Fruit fly (Drosophila melanogaster): Measurements from ENCODE around the gene CG45075.

Gene CG45075

dm6 chr2L:6051212-6051621, 40.0 kb upstream of the CG45075 start (continued):
- TF ChIP-seq CG17802 (tag; optimal IDR thresholded peaks at IDR 0.05): peak; percentile 65
- TF ChIP-seq al (GFP tag; IDR thresholded peaks at IDR 0.05): peak; percentile 69
- TF ChIP-seq CG10462 (GFP tag; optimal IDR thresholded peaks at IDR 0.05): peak; percentile 80
- peak; percentile 95 for TF ChIP-seq CG2202 (tag; optimal IDR thresholded peaks at IDR 0.05)
- peak; percentile 87 for TF ChIP-seq disco-r (GFP tag; optimal IDR thresholded peaks at IDR 0.05)
- TF ChIP-seq danr (GFP tag; IDR thresholded peaks at IDR 0.05): peak; percentile 37; the same call in 1 of the 2 replicates
- peak; percentile 95 for TF ChIP-seq Xbp1 (GFP tag; optimal IDR thresholded peaks at IDR 0.05)
- peak; percentile 55 for TF ChIP-seq CG2116 (GFP tag; optimal IDR thresholded peaks at IDR 0.05)
- no peak; the same call in 1 of the 2 replicates for TF ChIP-seq Gsc (GFP tag; IDR thresholded peaks at IDR 0.05)
- peak; percentile 38 for TF ChIP-seq CG9797 (GFP tag; optimal IDR thresholded peaks at IDR 0.05)
- no peak for TF ChIP-seq nau (GFP tag; optimal IDR thresholded peaks at IDR 0.05)
- no peak for TF ChIP-seq sc (optimal IDR thresholded peaks at IDR 0.05)
- peak; percentile 78 for TF ChIP-seq sc (GFP tag; optimal IDR thresholded peaks at IDR 0.05)
- TF ChIP-seq hth (optimal IDR thresholded peaks at IDR 0.05): no peak
- peak; percentile 88 for TF ChIP-seq zen (tag; optimal IDR thresholded peaks at IDR 0.05)
- peak; percentile 94 for TF ChIP-seq CG11247 (GFP tag; IDR thresholded peaks at IDR 0.05)
- peak; percentile 79 for TF ChIP-seq Hmx (GFP tag; optimal IDR thresholded peaks at IDR 0.05)
- peak; percentile 50 for TF ChIP-seq CG9215 (GFP tag; IDR thresholded peaks at IDR 0.05)
- peak; percentile 97 for TF ChIP-seq lilli (GFP tag; optimal IDR thresholded peaks at IDR 0.05)
- TF ChIP-seq CG14441 (GFP tag; IDR thresholded peaks at IDR 0.05): peak; percentile 88
- peak; percentile 40 for TF ChIP-seq CG7745 (tag; optimal IDR thresholded peaks at IDR 0.05)
- TF ChIP-seq CG31224 (GFP tag; IDR thresholded peaks at IDR 0.05): peak; percentile 78
- peak; percentile 98 for TF ChIP-seq lab (GFP tag; optimal IDR thresholded peaks at IDR 0.05)
- TF ChIP-seq CG3065 (GFP tag; optimal IDR thresholded peaks at IDR 0.05): peak; percentile 80
- TF ChIP-seq CG3838 (GFP tag; optimal IDR thresholded peaks at IDR 0.05): peak; percentile 82
- TF ChIP-seq nerfin-1 (tag; optimal IDR thresholded peaks at IDR 0.05): peak; percentile 95
- no peak for TF ChIP-seq Vsx1 (GFP tag; optimal IDR thresholded peaks at IDR 0.05)
- peak; percentile 98 for TF ChIP-seq CG2712 (tag; optimal IDR thresholded peaks at IDR 0.05)
- TF ChIP-seq emc (GFP tag; optimal IDR thresholded peaks at IDR 0.05): peak; percentile 82
- peak; percentile 93 for TF ChIP-seq az2 (GFP tag; optimal IDR thresholded peaks at IDR 0.05)
- peak; percentile 96 for TF ChIP-seq mirr (GFP tag; optimal IDR thresholded peaks at IDR 0.05)
- peak; percentile 84 for TF ChIP-seq D19B (GFP tag; optimal IDR thresholded peaks at IDR 0.05)
- TF ChIP-seq CG8359 (GFP tag; optimal IDR thresholded peaks at IDR 0.05; ENCODE audit: borderline replicate concordance): peak; percentile 88
- TF ChIP-seq Fer2 (tag; optimal IDR thresholded peaks at IDR 0.05): peak; percentile 91
- TF ChIP-seq CG5245 (GFP tag; optimal IDR thresholded peaks at IDR 0.05): peak; percentile 90
- TF ChIP-seq schlank (tag; optimal IDR thresholded peaks at IDR 0.05): peak; percentile 95
- TF ChIP-seq inv (GFP tag; IDR thresholded peaks at IDR 0.05; ENCODE audit: partially characterized antibody): no peak
- TF ChIP-seq croc (GFP tag; conservative IDR thresholded peaks at IDR 0.05): peak; percentile 82
- peak; percentile 83 for TF ChIP-seq slp2 (GFP tag; optimal IDR thresholded peaks at IDR 0.05)
- peak; percentile 95 for TF ChIP-seq her (GFP tag; optimal IDR thresholded peaks at IDR 0.05)
- peak; percentile 94 for TF ChIP-seq Mrtf (GFP tag; IDR thresholded peaks at IDR 0.05)
- peak; percentile 97 for TF ChIP-seq CG11695 (GFP tag; IDR thresholded peaks at IDR 0.05)
- TF ChIP-seq MBD-R2 (GFP tag; IDR thresholded peaks at IDR 0.05): peak; percentile 86
- peak; percentile 83 for TF ChIP-seq YL-1 (GFP tag; optimal IDR thresholded peaks at IDR 0.05)
- TF ChIP-seq Dad (GFP tag; optimal IDR thresholded peaks at IDR 0.05): peak; percentile 97
- peak; percentile 94 for TF ChIP-seq CG1647 (GFP tag; optimal IDR thresholded peaks at IDR 0.05)
- TF ChIP-seq CG10431 (GFP tag; optimal IDR thresholded peaks at IDR 0.05): peak; percentile 92
- peak; percentile 95 for TF ChIP-seq Asciz (GFP tag; optimal IDR thresholded peaks at IDR 0.05)
- TF ChIP-seq sqz (GFP tag; optimal IDR thresholded peaks at IDR 0.05): no peak
- peak; percentile 73 for TF ChIP-seq Abd-B (GFP tag; optimal IDR thresholded peaks at IDR 0.05)
- peak; percentile 90 for TF ChIP-seq vfl (GFP tag; optimal IDR thresholded peaks at IDR 0.05)

All from whole organism, embryonic.